Fruit fly (Drosophila melanogaster) whole organism, wandering third instar larva: Measurements from ENCODE around the gene NK7.1.

ENCODE experiments used
- Abd-B ChIP-seq: fragments of >200 bp; optimal IDR thresholded peaks from 2 replicates; lab custom pipeline; 2017; ENCODE audit warnings: missing biosample characterization, missing genetic modification characterization
- CG32264 ChIP-seq: fragments of 200-800 bp; sonication (Bioruptor generic); optimal IDR thresholded peaks from 2 replicates; lab custom pipeline; 2016; ENCODE audit warnings: missing biosample characterization, missing genetic modification characterization
- CG9705 ChIP-seq: fragments of 200-800 bp; sonication (Bioruptor generic); optimal IDR thresholded peaks from 2 replicates; lab custom pipeline; 2018; ENCODE audit warnings: missing biosample characterization, mild to moderate bottlenecking, missing genetic modification characterization
- CrebA ChIP-seq: fragments of 200-800 bp; sonication (Bioruptor generic); optimal IDR thresholded peaks from 2 replicates; lab custom pipeline; 2016; ENCODE audit warnings: missing biosample characterization, mild to moderate bottlenecking, missing genetic modification characterization, borderline replicate concordance
- Dfd ChIP-seq: fragments of >200 bp; optimal IDR thresholded peaks from 2 replicates; lab custom pipeline; 2017; ENCODE audit warnings: missing biosample characterization, missing genetic modification characterization
- Dif ChIP-seq: fragments of 200-275, 200-300 bp; sonication (Bioruptor generic); optimal IDR thresholded peaks from 2 replicates; lab custom pipeline; 2018; ENCODE audit warnings: missing biosample characterization, missing genetic modification characterization; ENCODE audit not compliant: partially characterized antibody
- GATAd ChIP-seq: sonication (Bioruptor generic); optimal IDR thresholded peaks from 2 replicates; lab custom pipeline; 2016; ENCODE audit warnings: missing biosample characterization, missing genetic modification characterization
- Hr78 ChIP-seq: fragments of >200 bp; optimal IDR thresholded peaks from 2 replicates; lab custom pipeline; 2017; ENCODE audit warnings: missing biosample characterization, missing genetic modification characterization
- Jra ChIP-seq: sonication (Bioruptor generic); optimal IDR thresholded peaks from 2 replicates; lab custom pipeline; 2016; ENCODE audit warnings: missing biosample characterization, missing genetic modification characterization
- Mio ChIP-seq: sonication (Bioruptor generic); optimal IDR thresholded peaks from 2 replicates; lab custom pipeline; 2016; ENCODE audit warnings: missing biosample characterization, missing genetic modification characterization
- Myc ChIP-seq: fragments of >200 bp; optimal IDR thresholded peaks from 2 replicates; lab custom pipeline; 2017
- N ChIP-seq: fragments of >200 bp; optimal IDR thresholded peaks from 2 replicates; lab custom pipeline; 2018; ENCODE audit warnings: missing biosample characterization, missing external identifiers, missing genetic modification characterization
- OdsH ChIP-seq: fragments of 200-800 bp; sonication (Bioruptor generic); optimal IDR thresholded peaks from 2 replicates; lab custom pipeline; 2016; ENCODE audit warnings: missing biosample characterization, mild to moderate bottlenecking, missing genetic modification characterization
- Rel ChIP-seq, 2 experiments: fragments of 200-800 bp; sonication (Bioruptor generic) in 1 of 2; optimal IDR thresholded peaks; 2 replicates in 1 of 2; 3 replicates in 1 of 2; lab custom pipeline; 2016 to 2019; ENCODE audit warnings: mild to moderate bottlenecking in 2 of 2, missing biosample characterization in 2 of 2, missing genetic modification characterization in 2 of 2, moderate library complexity in 1 of 2
- Sp1 ChIP-seq: fragments of 200-800 bp; sonication (Bioruptor generic); optimal IDR thresholded peaks from 3 replicates; lab custom pipeline; 2019; ENCODE audit warnings: missing biosample characterization, mild to moderate bottlenecking, missing genetic modification characterization, moderate library complexity
- Vsx2 ChIP-seq: fragments of 200-300, 225-300 bp; sonication (Bioruptor generic); optimal IDR thresholded peaks from 2 replicates; lab custom pipeline; 2018; ENCODE audit warnings: missing biosample characterization, missing genetic modification characterization; ENCODE audit not compliant: partially characterized antibody
- brk ChIP-seq: fragments of 200-800 bp; sonication (Bioruptor generic); optimal IDR thresholded peaks from 2 replicates; lab custom pipeline; 2016; ENCODE audit warnings: missing biosample characterization, mild to moderate bottlenecking, missing genetic modification characterization
- dl ChIP-seq, 2 experiments: fragments of 175-275, 200-275 bp in 1 of 2; fragments of 200-275 bp in 1 of 2; sonication (Bioruptor generic); optimal IDR thresholded peaks; lab custom pipeline; 2018; ENCODE audit warnings: mild to moderate bottlenecking in 2 of 2, missing biosample characterization in 2 of 2, missing genetic modification characterization in 2 of 2, moderate library complexity in 2 of 2; ENCODE audit not compliant: partially characterized antibody in 2 of 2, insufficient read depth in 1 of 2
- dmrt93B ChIP-seq: fragments of 200-800 bp; sonication (Bioruptor generic); optimal IDR thresholded peaks from 2 replicates; lab custom pipeline; 2018; ENCODE audit warnings: missing biosample characterization, mild to moderate bottlenecking, missing genetic modification characterization
- dsf ChIP-seq: sonication (Bioruptor generic); optimal IDR thresholded peaks from 2 replicates; lab custom pipeline; 2016; ENCODE audit warnings: missing biosample characterization, missing genetic modification characterization, borderline replicate concordance
- foxo ChIP-seq, 2 experiments: fragments of 200-800 bp; sonication (Bioruptor generic); optimal IDR thresholded peaks; 2 replicates in 1 of 2; 3 replicates in 1 of 2; lab custom pipeline; 2016 to 2017; ENCODE audit warnings: missing biosample characterization in 2 of 2, missing genetic modification characterization in 2 of 2
- fru ChIP-seq: fragments of 200-800 bp; sonication (Bioruptor generic); optimal IDR thresholded peaks from 3 replicates; lab custom pipeline; 2016; ENCODE audit warnings: missing biosample characterization, mild to moderate bottlenecking, missing genetic modification characterization
- h ChIP-seq: fragments of 200-800 bp; sonication (Bioruptor generic); optimal IDR thresholded peaks from 3 replicates; lab custom pipeline; 2016; ENCODE audit warnings: missing biosample characterization, mild to moderate bottlenecking, missing genetic modification characterization
- jim ChIP-seq: fragments of 175-275, 200-325 bp; sonication (Bioruptor generic); optimal IDR thresholded peaks from 2 replicates; lab custom pipeline; 2016; ENCODE audit warnings: missing biosample characterization, mild to moderate bottlenecking, missing genetic modification characterization
- lola ChIP-seq: fragments of >200 bp; optimal IDR thresholded peaks from 2 replicates; lab custom pipeline; 2017; ENCODE audit warnings: missing biosample characterization, missing genetic modification characterization
- pan ChIP-seq: fragments of >200 bp; optimal IDR thresholded peaks from 2 replicates; lab custom pipeline; 2017
- rgr ChIP-seq: fragments of 200-800 bp; sonication (Bioruptor generic); optimal IDR thresholded peaks from 3 replicates; lab custom pipeline; 2016; ENCODE audit warnings: missing biosample characterization, mild to moderate bottlenecking, missing genetic modification characterization
- sage ChIP-seq: fragments of 200-800 bp; sonication (Bioruptor generic); optimal IDR thresholded peaks from 2 replicates; lab custom pipeline; 2016; ENCODE audit warnings: missing biosample characterization, mild to moderate bottlenecking, missing genetic modification characterization
- tai ChIP-seq: sonication (Bioruptor generic); optimal IDR thresholded peaks from 2 replicates; lab custom pipeline; 2016; ENCODE audit warnings: missing biosample characterization, missing genetic modification characterization
- usp ChIP-seq: fragments of >200 bp; optimal IDR thresholded peaks from 2 replicates; lab custom pipeline; 2017; ENCODE audit warnings: missing biosample characterization, missing genetic modification characterization
- woc ChIP-seq: sonication (Bioruptor generic); optimal IDR thresholded peaks from 2 replicates; lab custom pipeline; 2016; ENCODE audit warnings: missing biosample characterization, mild to moderate bottlenecking, missing genetic modification characterization

Gene NK7.1

DNA sequence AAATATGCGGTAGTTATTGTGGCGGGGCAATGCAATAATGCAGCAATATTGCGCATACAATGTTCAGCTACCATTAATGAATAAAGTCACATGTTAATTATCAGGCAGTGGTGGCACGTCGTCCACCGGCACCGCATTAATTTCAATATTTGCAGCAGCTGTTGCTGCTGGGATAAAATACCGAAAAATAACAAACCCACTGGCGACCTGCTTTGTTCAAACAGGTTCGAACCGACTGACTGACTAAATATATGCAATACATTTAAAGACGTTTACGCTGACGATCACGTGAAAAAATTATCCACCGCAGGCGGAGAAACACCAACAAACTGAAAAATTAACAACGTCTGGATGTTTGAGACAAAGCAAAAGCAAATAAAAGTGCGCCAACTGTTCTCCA, 75.3 kb downstream of the NK7.1 start:
- TF ChIP-seq Rel (GFP tag; optimal IDR thresholded peaks at IDR 0.05; lab: Kevin White, UChicago) (no peak), Rel (tag; optimal IDR thresholded peaks at IDR 0.05; lab: Kevin White, UChicago) (no peak), dmrt93B (GFP tag; lab: Kevin White, UChicago) (no peak), OdsH (GFP tag; lab: Kevin White, UChicago) (no peak), Jra (no peak), h (GFP tag; lab: Kevin White, UChicago) (no peak), CrebA (GFP tag; lab: Kevin White, UChicago) (no peak), CG32264 (GFP tag; lab: Kevin White, UChicago) (no peak), lola (GFP tag; lab: Kevin White, UChicago) (no peak), sage (GFP tag; lab: Kevin White, UChicago) (no peak)

DNA sequence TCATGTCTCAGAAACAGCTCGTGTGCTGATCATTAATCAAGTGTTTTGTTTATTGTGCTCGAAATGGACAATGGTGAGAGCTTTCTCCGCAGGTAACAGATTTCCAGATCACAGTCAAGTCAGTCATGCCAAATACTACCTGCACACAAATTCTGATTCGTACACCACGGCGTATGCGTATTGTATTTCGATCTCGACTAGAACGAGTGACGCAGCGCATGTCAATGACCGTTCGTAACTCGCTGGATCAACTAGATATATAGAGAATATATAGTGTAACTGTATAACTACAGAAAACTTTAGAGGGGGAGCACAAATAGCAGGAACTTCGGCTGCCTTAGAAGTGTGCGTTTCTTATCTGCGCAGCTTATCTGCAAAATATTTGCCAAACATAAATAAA, 76.1 kb downstream of the NK7.1 start:
- TF ChIP-seq CG9705 (GFP tag; lab: Kevin White, UChicago) (no peak), lola (GFP tag; lab: Kevin White, UChicago) (no peak), Hr78 (no peak), jim (GFP tag; lab: Kevin White, UChicago) (no peak), h (GFP tag; lab: Kevin White, UChicago) (no peak), Jra (no peak), Vsx2 (no peak), Sp1 (GFP tag; lab: Kevin White, UChicago) (no peak), foxo (GFP tag; optimal IDR thresholded peaks at IDR 0.05; lab: Kevin White, UChicago) (no peak), Dif (GFP tag; lab: Kevin White, UChicago) (no peak), sage (GFP tag; lab: Kevin White, UChicago) (no peak), Rel (GFP tag; optimal IDR thresholded peaks at IDR 0.05; lab: Kevin White, UChicago) (no peak), Rel (tag; optimal IDR thresholded peaks at IDR 0.05; lab: Kevin White, UChicago) (no peak), CG32264 (GFP tag; lab: Kevin White, UChicago) (no peak), Abd-B (GFP tag; lab: Kevin White, UChicago) (no peak), fru (no peak), usp (no peak), pan (no peak), tai (GFP tag; lab: Kevin White, UChicago) (no peak)

DNA sequence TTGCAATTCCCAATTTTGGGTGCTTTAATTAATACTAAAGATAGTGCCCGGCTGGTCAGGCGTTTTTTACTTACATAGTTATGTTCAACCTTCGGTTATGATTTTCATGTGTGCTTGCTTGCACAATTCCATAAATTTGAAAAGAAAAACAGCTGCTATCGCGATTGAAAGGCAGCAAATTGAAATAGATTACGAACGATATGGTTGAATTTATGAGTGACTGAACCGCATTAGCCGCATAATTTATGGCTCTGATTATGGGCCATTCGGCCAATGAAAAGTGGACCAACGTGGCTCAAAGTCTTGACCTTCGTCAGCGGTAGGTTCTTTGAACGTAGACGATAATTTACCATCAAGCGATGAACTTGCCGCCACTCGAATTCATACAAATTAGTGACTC, 76.6 kb downstream of the NK7.1 start:
- TF ChIP-seq rgr (no peak), CG9705 (GFP tag; lab: Kevin White, UChicago) (no peak), dl (GFP tag; optimal IDR thresholded peaks at IDR 0.05; lab: Kevin White, UChicago; ENCODE audit: insufficient read depth in 1 of 2, partially characterized antibody in 2 of 2) (no peak), Mio (GFP tag; lab: Kevin White, UChicago) (no peak), usp (no peak), woc (GFP tag; lab: Kevin White, UChicago) (no peak), Myc (lab: Kevin White, UChicago) (no peak), foxo (GFP tag; optimal IDR thresholded peaks at IDR 0.05; lab: Kevin White, UChicago) (no peak), Dfd (no peak), N (no peak), dsf (no peak), CG32264 (GFP tag; lab: Kevin White, UChicago) (no peak)

DNA sequence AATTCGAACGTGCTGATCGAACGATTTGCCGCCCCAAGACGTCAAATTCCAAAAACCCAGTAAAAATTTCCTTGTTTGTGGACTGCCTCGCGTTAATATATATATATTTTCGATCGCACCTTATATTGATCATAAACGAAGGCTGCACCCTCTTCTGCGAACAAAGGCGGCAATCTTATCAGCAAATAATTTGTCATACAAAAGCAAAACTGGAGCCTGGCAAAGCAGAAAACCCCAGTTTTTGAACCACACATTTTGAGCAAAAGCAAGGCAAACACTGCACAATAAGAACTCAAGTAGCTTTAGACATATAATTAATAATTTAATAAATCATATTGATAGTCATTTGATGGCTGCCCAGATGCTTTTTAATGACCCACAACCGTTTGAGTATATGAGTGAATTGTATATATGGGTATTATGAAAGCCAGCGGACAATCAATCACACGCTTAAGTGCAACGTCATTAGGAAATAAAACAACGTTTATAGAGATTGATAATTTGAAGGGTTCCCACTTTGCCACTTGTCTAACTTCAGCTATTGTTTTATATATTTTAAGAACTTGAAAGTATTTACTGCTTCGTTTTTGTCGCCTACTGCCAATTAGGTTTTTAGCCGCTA, 78.2 kb downstream of the NK7.1 start:
- no peak for TF ChIP-seq Dif (GFP tag; lab: Kevin White, UChicago)
- TF ChIP-seq brk (GFP tag; lab: Kevin White, UChicago), result peak; percentile 6
- no peak for TF ChIP-seq Rel (GFP tag; optimal IDR thresholded peaks at IDR 0.05; lab: Kevin White, UChicago)
- peak; percentile 94 for TF ChIP-seq Rel (tag; optimal IDR thresholded peaks at IDR 0.05; lab: Kevin White, UChicago)
- peak; percentile 15 for TF ChIP-seq h (GFP tag; lab: Kevin White, UChicago)

DNA sequence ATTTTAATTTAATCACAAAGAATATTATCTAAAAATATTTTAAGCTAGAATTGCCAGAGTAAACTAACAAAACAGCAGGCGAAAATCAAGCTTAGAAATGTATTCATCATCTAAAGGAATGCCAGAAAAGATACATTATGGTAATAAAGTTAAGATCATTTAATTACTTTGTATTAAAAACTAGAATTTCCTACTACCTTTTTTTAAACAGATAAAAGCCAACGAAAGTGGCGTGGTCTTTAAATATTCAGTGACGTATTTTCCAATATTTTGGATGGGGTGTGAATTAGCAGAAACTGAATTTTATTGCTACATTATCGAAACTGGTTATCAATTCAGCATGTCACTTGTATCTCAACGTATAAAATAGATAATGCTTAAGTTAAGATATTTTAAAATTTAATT, 80.4 kb downstream of the NK7.1 start:
- TF ChIP-seq foxo (GFP tag; optimal IDR thresholded peaks at IDR 0.05; lab: Kevin White, UChicago) (peak in 1 of 2 experiments; percentile 42), GATAd (GFP tag; lab: Kevin White, UChicago) (no peak), h (GFP tag; lab: Kevin White, UChicago) (peak; percentile 0), Sp1 (GFP tag; lab: Kevin White, UChicago) (peak; percentile 25)
